Worm (Caenorhabditis elegans) whole organism, L4/young adult: ENCODE results near the gene col-87.

Source experiments
- W03F9.2 ChIP-seq: fragments of 150-350 bp; optimal IDR thresholded peaks from 2 replicates; lab custom pipeline; 2014; ENCODE audit warnings: missing biosample characterization, missing genetic modification characterization
- dao-5 ChIP-seq: sonication (generic microtip); optimal IDR thresholded peaks from 2 replicates; lab custom pipeline; 2016; ENCODE audit warnings: missing genotype, missing genetic modification characterization, moderate library complexity, missing compliant biosample characterization
- him-1 ChIP-seq: sonication (generic microtip); optimal IDR thresholded peaks from 2 replicates; lab custom pipeline; 2016; ENCODE audit warnings: missing genotype, missing genetic modification reagents, missing genetic modification characterization, missing compliant biosample characterization

DNA sequence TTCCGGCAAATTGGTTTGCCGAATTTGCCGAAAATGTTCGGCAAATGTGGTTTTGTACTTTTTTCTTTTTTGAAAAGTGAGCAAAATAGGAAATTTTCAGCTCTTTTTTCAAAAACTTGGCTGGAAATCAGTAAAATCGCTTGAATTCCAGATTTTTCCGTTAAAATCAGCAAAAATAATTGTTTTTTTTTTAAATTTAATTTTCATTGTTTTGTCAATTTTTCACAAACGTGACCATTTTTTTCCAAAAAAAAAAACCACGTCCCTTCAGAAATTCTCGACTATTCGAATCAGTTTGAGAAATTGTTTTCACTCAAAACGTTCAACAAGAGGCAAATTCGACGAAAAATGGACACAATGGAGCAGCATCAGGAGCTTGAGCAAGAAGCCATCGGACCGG is 43.0 kb upstream of the col-87 start, which contains the start of gene K09E4.1:
- TF ChIP-seq W03F9.2 (tag; lab: Kevin White, UChicago) (no peak), him-1 (tag; lab: Kevin White, UChicago) (no peak), dao-5 (no peak)
